Worm (Caenorhabditis elegans): ENCODE measurements around the gene F28F9.2.
A peak's percentile ranks its signal among the peaks of the same experiment; 100 is the strongest.

Gene F28F9.2

DNA sequence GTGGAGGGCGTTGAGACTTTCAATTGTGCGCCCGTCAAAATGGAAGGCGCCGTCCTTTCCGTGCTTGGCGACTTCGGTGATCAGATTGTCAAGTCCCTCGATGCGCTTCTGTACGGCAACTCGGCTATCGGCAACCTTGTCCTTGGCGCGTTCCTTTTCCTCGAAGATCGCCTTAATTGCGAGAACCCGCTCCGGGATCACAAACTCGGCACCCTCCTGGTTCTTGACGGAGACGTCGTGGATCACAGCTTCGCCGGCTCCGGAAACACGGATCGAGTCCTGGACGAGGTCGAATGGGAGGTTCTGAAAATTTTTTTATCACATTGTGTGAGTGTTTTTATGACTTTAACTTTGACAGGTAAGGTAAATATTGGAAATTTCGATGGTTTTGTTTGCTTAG, 33.7 kb downstream of the F28F9.2 start:
- TF ChIP-seq ceh-14 (tag; optimal IDR thresholded peaks at IDR 0.05): no peak
- no peak for TF ChIP-seq zip-5 (tag; optimal IDR thresholded peaks at IDR 0.05)
- TF ChIP-seq lin-11 (tag; optimal IDR thresholded peaks at IDR 0.05): no peak
- no peak for TF ChIP-seq ztf-16 (tag; optimal IDR thresholded peaks at IDR 0.05)
- TF ChIP-seq ceh-2 (tag; optimal IDR thresholded peaks at IDR 0.05): no peak
- TF ChIP-seq lim-6 (tag; optimal IDR thresholded peaks at IDR 0.05): no peak
- TF ChIP-seq unc-86 (tag; optimal IDR thresholded peaks at IDR 0.05): no peak
- TF ChIP-seq ttx-3 (tag; optimal IDR thresholded peaks at IDR 0.05): no peak
- no peak for TF ChIP-seq ahr-1 (tag; optimal IDR thresholded peaks at IDR 0.05)
- TF ChIP-seq pros-1 (tag; optimal IDR thresholded peaks at IDR 0.05): no peak
- TF ChIP-seq unc-42 (tag; optimal IDR thresholded peaks at IDR 0.05): no peak
- no peak for TF ChIP-seq madf-2 (tag; optimal IDR thresholded peaks at IDR 0.05)

ce11 chrIV:3873706-3874105, 34.2 kb downstream of the F28F9.2 start, which contains the start of gene F37C4.5:
TSS of gene F37C4.5 (minus strand) at chrIV:3873806.
- TF ChIP-seq C08G9.2 (tag; optimal IDR thresholded peaks at IDR 0.05): no peak
- no peak for TF ChIP-seq unc-42 (tag; optimal IDR thresholded peaks at IDR 0.05)

DNA sequence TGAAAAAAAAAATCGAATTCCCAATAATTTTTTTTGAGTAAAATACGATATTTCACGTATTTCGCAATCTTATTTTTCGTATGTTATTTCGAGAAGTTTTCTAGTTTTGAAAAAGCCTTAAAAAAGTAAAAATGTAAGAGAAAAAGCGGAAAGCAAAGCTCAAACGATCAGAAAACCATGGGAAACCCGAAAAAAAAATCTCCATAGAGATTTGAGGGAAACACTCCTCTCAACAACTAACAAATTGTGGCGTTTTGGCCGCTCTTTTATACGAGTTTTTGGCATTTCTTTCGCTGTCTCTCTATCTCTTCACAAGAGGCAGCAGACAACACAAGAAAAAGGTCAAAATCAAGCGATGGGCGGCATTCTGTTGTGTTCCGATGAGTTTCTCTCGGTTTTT, 34.9 kb downstream of the F28F9.2 start:
- no peak for TF ChIP-seq unc-55 (GFP tag; optimal IDR thresholded peaks at IDR 0.05)
- TF ChIP-seq K02D7.2 (tag; optimal IDR thresholded peaks at IDR 0.05): no peak
- TF ChIP-seq gmeb-2 (tag; optimal IDR thresholded peaks at IDR 0.05): peak; percentile 5

ce11 chrIV:3875260-3875659, 35.7 kb downstream of the F28F9.2 start:
- TF ChIP-seq fax-1 (tag; optimal IDR thresholded peaks at IDR 0.05) (no peak), elt-2 (tag; optimal IDR thresholded peaks at IDR 0.05) (no peak), zip-5 (tag; optimal IDR thresholded peaks at IDR 0.05) (no peak), pha-4 (tag; optimal IDR thresholded peaks at IDR 0.05) (no peak), mec-3 (tag; optimal IDR thresholded peaks at IDR 0.05; ENCODE audit: borderline replicate concordance) (no peak)

DNA sequence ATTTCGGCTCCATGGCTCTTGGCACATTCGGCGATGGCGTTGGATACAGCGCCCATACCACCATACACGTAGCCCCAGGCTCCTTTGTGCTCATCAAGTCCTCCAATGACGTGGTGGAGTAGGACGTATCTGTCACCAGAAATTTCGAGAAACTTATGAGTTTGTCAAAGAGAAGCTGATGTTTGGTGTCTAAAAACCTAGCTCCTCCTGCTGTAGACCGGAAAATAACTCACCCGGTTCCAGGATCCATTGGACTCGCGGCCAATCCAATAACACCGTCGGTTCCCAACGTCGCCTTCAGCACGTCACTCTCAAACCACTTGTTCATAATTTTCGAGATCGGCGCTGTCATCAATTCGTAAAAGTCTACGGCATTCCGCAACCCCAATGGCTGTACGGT, 37.4 kb downstream of the F28F9.2 start:
- TF ChIP-seq unc-42 (tag; optimal IDR thresholded peaks at IDR 0.05) (no peak), unc-86 (tag; optimal IDR thresholded peaks at IDR 0.05) (no peak), syd-9 (tag; optimal IDR thresholded peaks at IDR 0.05) (no peak), rnt-1 (tag; optimal IDR thresholded peaks at IDR 0.05) (no peak), pha-2 (tag; optimal IDR thresholded peaks at IDR 0.05) (no peak), ama-1 (optimal IDR thresholded peaks at IDR 0.05) (no peak), C38D4.7 (GFP tag; optimal IDR thresholded peaks at IDR 0.05) (no peak), F13H6.1 (tag; optimal IDR thresholded peaks at IDR 0.05) (no peak), K02D7.2 (tag; optimal IDR thresholded peaks at IDR 0.05) (no peak), ttx-3 (tag; optimal IDR thresholded peaks at IDR 0.05) (no peak), ceh-34 (tag; optimal IDR thresholded peaks at IDR 0.05) (no peak), dmd-4 (tag; optimal IDR thresholded peaks at IDR 0.05; ENCODE audit: borderline replicate concordance) (no peak), fax-1 (tag; optimal IDR thresholded peaks at IDR 0.05) (no peak), ceh-19 (GFP tag; optimal IDR thresholded peaks at IDR 0.05) (no peak), fkh-6 (tag; optimal IDR thresholded peaks at IDR 0.05) (no peak), pat-9 (tag; optimal IDR thresholded peaks at IDR 0.05) (no peak), pag-3 (tag; optimal IDR thresholded peaks at IDR 0.05; ENCODE audit: borderline replicate concordance) (no peak), pros-1 (tag; optimal IDR thresholded peaks at IDR 0.05) (no peak), mec-3 (tag; optimal IDR thresholded peaks at IDR 0.05; ENCODE audit: borderline replicate concordance) (no peak)

DNA sequence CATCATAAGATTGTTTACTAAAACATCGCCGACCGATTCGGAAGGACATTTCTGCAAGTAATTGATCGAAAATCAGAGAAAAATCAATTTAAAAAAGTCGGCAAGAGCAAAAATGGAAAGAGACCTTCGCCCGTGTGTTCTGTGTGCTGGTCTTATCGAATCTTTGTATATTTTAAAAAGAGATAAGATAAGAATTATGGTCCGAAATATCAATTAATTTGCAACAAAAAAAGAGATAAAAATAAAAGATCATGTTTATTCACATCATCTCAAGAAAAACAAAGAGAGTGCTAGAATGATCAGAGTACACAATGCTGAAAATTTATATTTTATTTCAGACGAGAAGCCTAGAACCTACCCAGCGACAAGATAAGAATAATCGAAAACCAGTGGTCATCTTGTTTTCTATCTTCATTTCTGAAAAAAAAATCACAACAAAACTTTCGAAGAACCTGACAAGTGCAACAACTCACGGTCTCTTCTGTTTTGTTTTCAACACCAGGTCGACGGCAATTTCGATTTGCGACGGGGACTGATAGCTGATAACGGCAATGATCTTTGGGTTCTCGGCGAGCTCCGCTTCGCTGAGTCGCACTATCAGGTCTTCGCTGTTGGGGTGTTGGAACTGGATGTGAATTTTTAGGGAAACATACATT, 38.9 kb downstream of the F28F9.2 start, which contains the start of gene F37C4.6:
F37C4.6 (minus strand) TSS at position 51 of the 656 bp plus-strand sequence.
- TF ChIP-seq elt-2 (tag; optimal IDR thresholded peaks at IDR 0.05): peak; percentile 71
- TF ChIP-seq tbx-7 (tag; optimal IDR thresholded peaks at IDR 0.05): no peak

All from whole organism, late embryonic.